Fruit fly (Drosophila melanogaster) whole organism, pupa: ENCODE results near the gene CCT6.

Experiments used
- CG12605 ChIP-seq: fragments of 200-800 bp; sonication (Bioruptor generic); IDR thresholded peaks from 2 replicates; pipeline ENCODE4 v1.3.6; 2022; ENCODE audit warnings: missing biosample characterization, missing genetic modification characterization
- CG32121 ChIP-seq: fragments of 200-800 bp; sonication (Bioruptor generic); IDR thresholded peaks from 2 replicates; pipeline ENCODE4 v1.3.6; 2022; ENCODE audit warnings: missing biosample characterization, missing genetic modification characterization
- CG34367 ChIP-seq: fragments of 200-800 bp; sonication (Bioruptor generic); optimal IDR thresholded peaks from 2 replicates; lab custom pipeline; 2018; ENCODE audit warnings: missing biosample characterization, mild to moderate bottlenecking, missing genetic modification characterization
- CG8301 ChIP-seq: fragments of 200-800 bp; sonication (Bioruptor generic); optimal IDR thresholded peaks from 2 replicates; lab custom pipeline; 2018; ENCODE audit warnings: missing biosample characterization, mild to moderate bottlenecking, missing genetic modification characterization
- CG9948 ChIP-seq: fragments of 200-800 bp; sonication (Bioruptor generic); optimal IDR thresholded peaks from 2 replicates; lab custom pipeline; 2018; ENCODE audit warnings: missing biosample characterization, mild to moderate bottlenecking, missing genetic modification characterization, moderate library complexity
- D1 ChIP-seq: fragments of 200-800 bp; sonication (Bioruptor generic); optimal IDR thresholded peaks from 2 replicates; lab custom pipeline; 2018; ENCODE audit warnings: missing biosample characterization, mild to moderate bottlenecking, missing genetic modification characterization, moderate library complexity
- EcR ChIP-seq: fragments of 200-800 bp; sonication (Bioruptor generic); optimal IDR thresholded peaks from 3 replicates; lab custom pipeline; 2019; ENCODE audit warnings: missing biosample characterization, missing genetic modification characterization, mild to moderate bottlenecking, moderate library complexity, missing genetic modification reagents
- Ets98B ChIP-seq: fragments of 200-800 bp; sonication (Bioruptor generic); IDR thresholded peaks from 2 replicates; pipeline ENCODE4 v1.3.6; 2022; ENCODE audit warnings: missing biosample characterization, missing genetic modification characterization
- Pif1B ChIP-seq: fragments of 200-800 bp; sonication (Bioruptor generic); optimal IDR thresholded peaks from 3 replicates; lab custom pipeline; 2016; ENCODE audit warnings: missing biosample characterization, missing genetic modification characterization
- gl ChIP-seq: fragments of 200-800 bp; sonication (Bioruptor generic); optimal IDR thresholded peaks from 2 replicates; lab custom pipeline; 2018; ENCODE audit warnings: missing biosample characterization, mild to moderate bottlenecking, missing genetic modification characterization

DNA sequence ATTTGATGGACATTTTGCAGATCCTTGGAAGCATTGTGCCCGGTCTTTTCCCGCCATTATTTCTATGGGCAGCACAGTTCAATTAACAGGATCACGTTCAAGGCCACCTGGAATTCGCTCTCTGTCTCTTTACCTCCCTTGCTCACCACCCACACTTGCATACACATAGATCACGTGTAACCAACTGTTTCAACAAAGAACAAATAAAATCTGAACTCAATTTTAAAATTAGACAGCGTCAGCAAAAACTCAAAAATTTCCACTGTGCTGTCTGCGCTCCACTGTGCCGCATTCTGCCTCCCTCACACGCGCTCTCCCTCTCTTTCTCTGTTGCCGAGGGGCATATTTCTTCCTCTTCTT is 36.8 kb upstream of the CCT6 start:
- TF ChIP-seq EcR (no peak), CG9948 (tag; lab: Kevin White, UChicago) (no peak), CG8301 (tag; lab: Kevin White, UChicago) (peak; percentile 8), D1 (tag; lab: Kevin White, UChicago) (no peak), Pif1B (GFP tag; lab: Kevin White, UChicago) (no peak), CG32121 (no peak), gl (no peak), CG12605 (GFP tag; lab: Robert Waterston, UW) (no peak), CG34367 (tag; lab: Kevin White, UChicago) (no peak), Ets98B (GFP tag; lab: Robert Waterston, UW) (no peak; the same call in 1 of the 2 replicates)
